Worm (Caenorhabditis elegans) whole organism, L1 larva: ENCODE measurements around the gene ska-3.

Source experiments
- C34B4.2 ChIP-seq: sonication (generic microtip); optimal IDR thresholded peaks from 2 replicates; lab custom pipeline; 2017; ENCODE audit warnings: mild to moderate bottlenecking, missing genetic modification characterization, missing compliant biosample characterization
- ama-1 ChIP-seq: fragments of 150-350 bp; optimal IDR thresholded peaks from 2 replicates; lab custom pipeline; 2014
- ceh-63 ChIP-seq: fragments of 200-800 bp; sonication (Bioruptor generic); optimal IDR thresholded peaks from 2 replicates; lab custom pipeline; 2018; ENCODE audit warnings: mild to moderate bottlenecking, missing genetic modification characterization, missing compliant biosample characterization
- ceh-82 ChIP-seq, 3 experiments: fragments of 150-350 bp in 1 of 3; sonication (generic microtip) in 2 of 3; optimal IDR thresholded peaks; 2 replicates each; lab custom pipeline; 2014 to 2017; ENCODE audit warnings: missing biosample characterization in 3 of 3, missing genetic modification characterization in 3 of 3
- ceh-88 ChIP-seq: fragments of 200-800 bp; sonication (Bioruptor generic); IDR thresholded peaks from 2 replicates; pipeline ENCODE4 v1.3.6; 2022; ENCODE audit warnings: missing genetic modification characterization, missing compliant biosample characterization
- ces-1 ChIP-seq: fragments of 150-350 bp; optimal IDR thresholded peaks from 2 replicates; lab custom pipeline; 2014; ENCODE audit warnings: missing biosample characterization, missing genetic modification reagents, missing genetic modification characterization
- dpl-1 ChIP-seq, 3 experiments: fragments of 150-350 bp in 2 of 3; sonication (generic microtip) in 1 of 3; optimal IDR thresholded peaks; 2 replicates each; lab custom pipeline; 2014 to 2017; ENCODE audit warnings: missing biosample characterization in 3 of 3, missing genetic modification characterization in 3 of 3, missing genetic modification reagents in 3 of 3
- efl-1 ChIP-seq, 4 experiments: fragments of 150-350 bp; optimal IDR thresholded peaks in 3 of 4; peaks in 1 of 4; 1 replicate in 1 of 4; 2 replicates in 3 of 4; lab custom pipeline; 2014; ENCODE audit warnings: missing biosample characterization in 2 of 4, missing genetic modification characterization in 2 of 4, missing genetic modification reagents in 2 of 4
- egl-13 ChIP-seq: sonication (generic microtip); optimal IDR thresholded peaks from 2 replicates; lab custom pipeline; 2016; ENCODE audit warnings: missing genotype, missing genetic modification reagents, missing genetic modification characterization, missing compliant biosample characterization
- elt-3 ChIP-seq, 6 experiments: fragments of 150-350 bp in 1 of 6; sonication (generic microtip); optimal IDR thresholded peaks; 2 replicates each; lab custom pipeline; 2017 to 2018; ENCODE audit warnings: missing biosample characterization in 6 of 6, missing genetic modification characterization in 6 of 6, inconsistent platforms in 1 of 6
- fkh-10 ChIP-seq: sonication (generic microtip); optimal IDR thresholded peaks from 2 replicates; lab custom pipeline; 2017; ENCODE audit warnings: missing biosample characterization, missing genetic modification reagents, missing genetic modification characterization
- fkh-4 ChIP-seq: sonication (generic microtip); optimal IDR thresholded peaks from 2 replicates; lab custom pipeline; 2016; ENCODE audit warnings: missing compliant biosample characterization, missing genetic modification characterization, borderline replicate concordance
- fkh-8 ChIP-seq: sonication (generic microtip); optimal IDR thresholded peaks from 2 replicates; lab custom pipeline; 2016; ENCODE audit warnings: mild to moderate bottlenecking, missing genetic modification characterization, missing compliant biosample characterization
- grh-1 ChIP-seq: fragments of 200-800 bp; sonication (Bioruptor generic); IDR thresholded peaks from 2 replicates; pipeline ENCODE4 v1.3.6; 2022; ENCODE audit warnings: missing genetic modification reagents, missing genetic modification characterization, missing compliant biosample characterization
- hlh-17 ChIP-seq: fragments of 200-800 bp; sonication (Bioruptor generic); optimal IDR thresholded peaks from 2 replicates; lab custom pipeline; 2018; ENCODE audit warnings: missing genetic modification characterization, mild to moderate bottlenecking, missing compliant biosample characterization, moderate library complexity, borderline replicate concordance
- hlh-4 ChIP-seq: sonication (generic microtip); optimal IDR thresholded peaks from 2 replicates; lab custom pipeline; 2016; ENCODE audit warnings: mild to moderate bottlenecking, missing genetic modification characterization, missing compliant biosample characterization
- irx-1 ChIP-seq: sonication (generic microtip); optimal IDR thresholded peaks from 2 replicates; lab custom pipeline; 2016; ENCODE audit warnings: missing genetic modification characterization, missing compliant biosample characterization
- isw-1 ChIP-seq: fragments of 200-800 bp; sonication (Bioruptor generic); IDR thresholded peaks from 2 replicates; pipeline ENCODE4 v1.3.6; 2022; ENCODE audit warnings: missing genetic modification characterization, missing compliant biosample characterization
- lin-13 ChIP-seq: fragments of 150-350 bp; optimal IDR thresholded peaks from 2 replicates; lab custom pipeline; 2014; ENCODE audit warnings: missing biosample characterization, missing genetic modification reagents, missing genetic modification characterization
- lin-14 ChIP-seq: fragments of 200-800 bp; sonication (Bioruptor generic); optimal IDR thresholded peaks from 2 replicates; lab custom pipeline; 2018; ENCODE audit warnings: mild to moderate bottlenecking, missing genetic modification characterization, moderate library complexity, missing compliant biosample characterization
- lin-35 ChIP-seq, 2 experiments: fragments of 150-350 bp; optimal IDR thresholded peaks; 2 replicates each; lab custom pipeline; 2014; ENCODE audit warnings: missing biosample characterization in 2 of 2, missing genetic modification characterization in 2 of 2, missing genetic modification reagents in 2 of 2
- lin-39 ChIP-seq: fragments of 150-350 bp; optimal IDR thresholded peaks from 2 replicates; lab custom pipeline; 2014; ENCODE audit warnings: missing biosample characterization, missing genetic modification reagents, missing genetic modification characterization
- lir-3 ChIP-seq: sonication (generic microtip); optimal IDR thresholded peaks from 2 replicates; lab custom pipeline; 2016; ENCODE audit warnings: mild to moderate bottlenecking, missing genetic modification characterization, moderate library complexity, missing compliant biosample characterization; ENCODE audit not compliant: poor library complexity
- mab-9 ChIP-seq: fragments of 200-800 bp; sonication (Bioruptor generic); IDR thresholded peaks from 2 replicates; pipeline ENCODE4 v1.3.6; 2022; ENCODE audit warnings: missing genetic modification reagents, missing genetic modification characterization, missing compliant biosample characterization
- mdl-1 ChIP-seq, 2 experiments: fragments of 150-350 bp; optimal IDR thresholded peaks; 2 replicates each; lab custom pipeline; 2014 to 2017; ENCODE audit warnings: missing biosample characterization in 2 of 2, missing genetic modification characterization in 2 of 2, inconsistent platforms in 1 of 2
- mef-2 ChIP-seq: fragments of 150-350 bp; optimal IDR thresholded peaks from 2 replicates; lab custom pipeline; 2014; ENCODE audit warnings: missing biosample characterization, missing genetic modification characterization
- nhr-19 ChIP-seq: fragments of 200-800 bp; sonication (Bioruptor generic); conservative IDR thresholded peaks from 2 replicates; pipeline ENCODE4 v1.3.6; 2022; ENCODE audit warnings: missing genetic modification characterization, missing compliant biosample characterization
- nhr-47 ChIP-seq: sonication (generic microtip); optimal IDR thresholded peaks from 2 replicates; lab custom pipeline; 2016; ENCODE audit warnings: mild to moderate bottlenecking, missing genetic modification characterization, moderate library complexity, missing compliant biosample characterization
- nhr-71 ChIP-seq: sonication (generic microtip); optimal IDR thresholded peaks from 2 replicates; lab custom pipeline; 2016; ENCODE audit warnings: mild to moderate bottlenecking, missing genetic modification characterization, moderate library complexity, missing compliant biosample characterization
- nhr-76 ChIP-seq: sonication (generic microtip); optimal IDR thresholded peaks from 2 replicates; lab custom pipeline; 2017; ENCODE audit warnings: missing biosample characterization, missing genetic modification characterization
- nhr-77 ChIP-seq: fragments of 150-350 bp; optimal IDR thresholded peaks from 2 replicates; lab custom pipeline; 2014; ENCODE audit warnings: missing biosample characterization, missing genetic modification characterization
- nhr-84 ChIP-seq: sonication (generic microtip); optimal IDR thresholded peaks from 2 replicates; lab custom pipeline; 2017; ENCODE audit warnings: missing biosample characterization, missing genetic modification characterization
- nhr-90 ChIP-seq: sonication (generic microtip); optimal IDR thresholded peaks from 2 replicates; lab custom pipeline; 2016; ENCODE audit warnings: mild to moderate bottlenecking, missing genetic modification characterization, missing compliant biosample characterization; ENCODE audit not compliant: poor library complexity
- pag-3 ChIP-seq: sonication (generic microtip); optimal IDR thresholded peaks from 2 replicates; lab custom pipeline; 2017; ENCODE audit warnings: missing genetic modification characterization, mild to moderate bottlenecking, missing compliant biosample characterization, antibody characterized with exemption, borderline replicate concordance; ENCODE audit not compliant: insufficient read depth
- rnt-1 ChIP-seq: sonication (generic microtip); optimal IDR thresholded peaks from 2 replicates; lab custom pipeline; 2016; ENCODE audit warnings: mild to moderate bottlenecking, missing genetic modification characterization, moderate library complexity, missing compliant biosample characterization
- snpc-4 ChIP-seq: fragments of 150-350 bp; optimal IDR thresholded peaks from 2 replicates; lab custom pipeline; 2014; ENCODE audit warnings: missing biosample characterization, missing genetic modification characterization
- swsn-7 ChIP-seq: sonication (generic microtip); optimal IDR thresholded peaks from 2 replicates; lab custom pipeline; 2016; ENCODE audit warnings: missing genetic modification characterization, missing compliant biosample characterization
- tbx-2 ChIP-seq: sonication (generic microtip); optimal IDR thresholded peaks from 2 replicates; lab custom pipeline; 2016; ENCODE audit warnings: missing genetic modification characterization, missing compliant biosample characterization
- unc-86 ChIP-seq: sonication (generic microtip); optimal IDR thresholded peaks from 2 replicates; lab custom pipeline; 2016; ENCODE audit warnings: missing genetic modification characterization, missing compliant biosample characterization
- unc-98 ChIP-seq: fragments of 200-800 bp; sonication (Bioruptor generic); IDR thresholded peaks from 2 replicates; pipeline ENCODE4 v1.3.6; 2022; ENCODE audit warnings: missing genetic modification characterization, missing compliant biosample characterization
- xbp-1 ChIP-seq: sonication (generic microtip); optimal IDR thresholded peaks from 2 replicates; lab custom pipeline; 2016; ENCODE audit warnings: missing genetic modification characterization, missing compliant biosample characterization
- zip-4 ChIP-seq: fragments of 200-800 bp; sonication (Bioruptor generic); optimal IDR thresholded peaks from 2 replicates; lab custom pipeline; 2018; ENCODE audit warnings: mild to moderate bottlenecking, missing genetic modification characterization, moderate library complexity, missing compliant biosample characterization
- ztf-4 ChIP-seq: fragments of 150-350 bp; optimal IDR thresholded peaks from 2 replicates; lab custom pipeline; 2014; ENCODE audit warnings: missing biosample characterization, missing genetic modification characterization

The ska-3 gene

DNA sequence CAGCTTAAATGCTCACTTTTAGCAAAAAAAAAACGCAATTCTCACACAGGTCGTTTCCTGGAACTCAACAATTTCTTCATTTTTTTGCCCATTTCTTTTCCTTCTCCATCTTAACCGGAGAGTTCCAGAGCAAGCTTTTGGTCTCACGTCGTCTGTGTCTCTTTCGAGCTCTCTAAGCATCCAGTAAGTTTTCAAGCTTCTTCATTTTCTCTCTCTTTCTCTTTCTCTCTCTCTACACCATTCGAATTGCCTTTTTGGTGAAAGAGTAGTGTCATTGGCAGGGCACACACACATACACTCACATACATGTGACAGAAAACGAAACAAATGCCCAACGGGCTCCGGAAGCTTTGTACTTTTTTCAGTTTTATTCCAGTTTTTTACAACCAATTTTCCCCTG lies 38.9 kb downstream of the ska-3 start (continued):
- TF ChIP-seq pag-3 (tag; lab: Kevin White, UChicago) (no peak), lin-35 (GFP tag; optimal IDR thresholded peaks at IDR 0.05; lab: Kevin White, UChicago) (peak in 1 of 2 experiments; percentile 42), fkh-10 (GFP tag; lab: Kevin White, UChicago) (peak; percentile 8), nhr-47 (peak; percentile 74), fkh-8 (tag; lab: Kevin White, UChicago) (peak; percentile 94), mef-2 (peak; percentile 34), nhr-84 (tag; lab: Kevin White, UChicago) (no peak), ama-1 (no peak), swsn-7 (tag; lab: Kevin White, UChicago) (peak; percentile 65), ceh-63 (GFP tag; lab: Kevin White, UChicago) (no peak), tbx-2 (tag; lab: Kevin White, UChicago) (peak; percentile 38), lin-39 (tag; lab: Kevin White, UChicago) (no peak), lin-13 (GFP tag; lab: Kevin White, UChicago) (peak; percentile 2), irx-1 (tag; lab: Kevin White, UChicago) (no peak), lir-3 (tag; lab: Kevin White, UChicago) (peak; percentile 2), nhr-77 (tag; lab: Kevin White, UChicago) (no peak), nhr-90 (tag; lab: Kevin White, UChicago) (no peak), fkh-4 (tag; lab: Kevin White, UChicago) (no peak), ceh-82 (tag; optimal IDR thresholded peaks at IDR 0.05; lab: Kevin White, UChicago) (peak; percentile 19 to 46 (median 46)), mdl-1 (tag; optimal IDR thresholded peaks at IDR 0.05; lab: Kevin White, UChicago) (no peak), zip-4 (GFP tag; lab: Kevin White, UChicago) (no peak), hlh-17 (GFP tag; lab: Kevin White, UChicago) (no peak), isw-1 (GFP tag; lab: Robert Waterston, UW) (peak; percentile 27)

- TF ChIP-seq grh-1 (peak; percentile 81), nhr-71 (tag; lab: Kevin White, UChicago) (peak; percentile 24), rnt-1 (peak; percentile 51), nhr-19 (GFP tag; lab: Robert Waterston, UW) (peak; percentile 90), ceh-88 (GFP tag; lab: Robert Waterston, UW) (peak; percentile 52; the same call in 1 of the 2 replicates), snpc-4 (tag; lab: Kevin White, UChicago) (peak; percentile 53), isw-1 (GFP tag; lab: Robert Waterston, UW) (peak; percentile 30; the same call in 1 of the 2 replicates), mab-9 (GFP tag; lab: Robert Waterston, UW) (peak; percentile 72; the same call in 1 of the 2 replicates), unc-98 (GFP tag; lab: Robert Waterston, UW) (0 out of 2 replicates have a peak, but pooled peaks have one; percentile 31), lin-14 (peak; percentile 23)
Measured at ce11 chrIII:5637297-5637876, 41.4 kb downstream of the ska-3 start.

DNA sequence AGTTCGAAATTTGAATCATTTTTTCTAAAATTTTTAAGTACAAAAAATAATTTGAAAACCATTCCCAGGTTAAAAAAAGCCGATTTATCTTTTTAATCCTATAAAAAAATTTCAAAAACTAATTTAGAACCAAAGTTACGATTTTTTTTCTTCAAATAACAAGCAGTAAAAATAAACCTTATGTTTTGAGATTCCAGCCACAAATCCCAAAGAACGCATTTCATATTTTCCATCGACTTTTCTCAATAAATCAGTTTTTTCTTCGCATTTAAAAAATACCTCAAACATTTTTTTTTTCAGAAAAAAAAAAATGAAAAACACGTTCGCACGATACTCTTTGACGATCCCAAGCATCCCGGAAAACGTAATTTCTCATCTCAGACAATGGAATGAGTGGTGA lies 43.6 kb downstream of the ska-3 start, which contains the start of gene ckk-1:
ckk-1 (plus strand) TSS at position 301 of the 400 bp plus-strand sequence.
- TF ChIP-seq unc-86 (no peak), hlh-4 (tag; lab: Kevin White, UChicago) (no peak), ces-1 (GFP tag; lab: Kevin White, UChicago) (no peak), ztf-4 (tag; lab: Kevin White, UChicago) (no peak), lin-13 (GFP tag; lab: Kevin White, UChicago) (no peak), xbp-1 (tag; lab: Kevin White, UChicago) (no peak), egl-13 (tag; lab: Kevin White, UChicago) (no peak), ceh-88 (GFP tag; lab: Robert Waterston, UW) (no peak), mdl-1 (tag; optimal IDR thresholded peaks at IDR 0.05; lab: Kevin White, UChicago) (no peak), snpc-4 (tag; lab: Kevin White, UChicago) (no peak), dpl-1 (GFP tag; optimal IDR thresholded peaks at IDR 0.05; lab: Kevin White, UChicago) (no peak), nhr-47 (no peak), C34B4.2 (tag; lab: Kevin White, UChicago) (no peak), elt-3 (tag; optimal IDR thresholded peaks at IDR 0.05; lab: Kevin White, UChicago) (no peak), nhr-76 (tag; lab: Kevin White, UChicago) (no peak), efl-1 (optimal IDR thresholded peaks at IDR 0.05; lab: Kevin White, UChicago) (no peak), efl-1 (GFP tag; optimal IDR thresholded peaks at IDR 0.05 in 1 of 2; lab: Kevin White, UChicago) (no peak), nhr-77 (tag; lab: Kevin White, UChicago) (no peak), mab-9 (GFP tag; lab: Robert Waterston, UW) (no peak), nhr-71 (tag; lab: Kevin White, UChicago) (no peak)
